Worm (Caenorhabditis elegans) whole organism, mixed stage, embryonic: ENCODE results near the gene best-24.

ENCODE experiments used
- M03D4.4 ChIP-seq: sonication (generic microtip); optimal IDR thresholded peaks from 2 replicates; lab custom pipeline; 2017; ENCODE audit warnings: mild to moderate bottlenecking, missing genetic modification characterization, missing compliant biosample characterization
- bed-3 ChIP-seq: fragments of 200-800 bp; sonication (Bioruptor generic); optimal IDR thresholded peaks from 3 replicates; lab custom pipeline; 2018; ENCODE audit warnings: mild to moderate bottlenecking, missing genetic modification characterization, moderate library complexity, missing compliant biosample characterization
- blmp-1 ChIP-seq: fragments of 150-350 bp; optimal IDR thresholded peaks from 2 replicates; lab custom pipeline; 2014; ENCODE audit warnings: missing biosample characterization, missing genetic modification characterization
- ceh-39 ChIP-seq: fragments of 150-350 bp; optimal IDR thresholded peaks from 2 replicates; lab custom pipeline; 2014; ENCODE audit warnings: missing biosample characterization, missing genetic modification characterization
- ceh-43 ChIP-seq: fragments of 200-800 bp; sonication (Bioruptor generic); optimal IDR thresholded peaks from 2 replicates; lab custom pipeline; 2018; ENCODE audit warnings: mild to moderate bottlenecking, missing genetic modification characterization, moderate library complexity, missing compliant biosample characterization
- ceh-83 ChIP-seq: fragments of 200-800 bp; sonication (Bioruptor generic); optimal IDR thresholded peaks from 2 replicates; lab custom pipeline; 2018; ENCODE audit warnings: mild to moderate bottlenecking, missing genetic modification characterization, missing compliant biosample characterization
- ces-1 ChIP-seq: fragments of 150-350 bp; optimal IDR thresholded peaks from 2 replicates; lab custom pipeline; 2014; ENCODE audit warnings: missing biosample characterization, missing genetic modification reagents, missing genetic modification characterization
- cnd-1 ChIP-seq: fragments of 200-800 bp; sonication (Bioruptor generic); optimal IDR thresholded peaks from 2 replicates; lab custom pipeline; 2018; ENCODE audit warnings: mild to moderate bottlenecking, missing genetic modification characterization, missing compliant biosample characterization
- drap-1 ChIP-seq: fragments of 200-800 bp; sonication (Bioruptor generic); optimal IDR thresholded peaks from 3 replicates; lab custom pipeline; 2018; ENCODE audit warnings: mild to moderate bottlenecking, missing genetic modification characterization, missing compliant biosample characterization
- elt-1 ChIP-seq: sonication (generic microtip); optimal IDR thresholded peaks from 2 replicates; lab custom pipeline; 2017; ENCODE audit warnings: missing genetic modification characterization, mild to moderate bottlenecking, missing compliant biosample characterization, antibody characterized with exemption, moderate library complexity, borderline replicate concordance; ENCODE audit not compliant: insufficient read depth
- elt-3 ChIP-seq: fragments of 150-350 bp; optimal IDR thresholded peaks from 2 replicates; lab custom pipeline; 2014; ENCODE audit warnings: missing biosample characterization, missing genetic modification characterization
- flh-1 ChIP-seq: fragments of 200-800 bp; sonication (Bioruptor generic); optimal IDR thresholded peaks from 2 replicates; lab custom pipeline; 2018; ENCODE audit warnings: mild to moderate bottlenecking, missing genetic modification characterization, moderate library complexity, missing compliant biosample characterization
- ham-2 ChIP-seq: fragments of 200-800 bp; sonication (Bioruptor generic); optimal IDR thresholded peaks from 2 replicates; lab custom pipeline; 2018; ENCODE audit warnings: mild to moderate bottlenecking, missing genetic modification characterization, missing compliant biosample characterization
- hlh-1 ChIP-seq: fragments of 150-350 bp; optimal IDR thresholded peaks from 2 replicates; lab custom pipeline; 2014; ENCODE audit warnings: missing biosample characterization, missing genetic modification reagents, missing genetic modification characterization
- lin-13 ChIP-seq: fragments of 150-350 bp; optimal IDR thresholded peaks from 2 replicates; lab custom pipeline; 2014; ENCODE audit warnings: missing biosample characterization, missing genetic modification characterization
- lin-32 ChIP-seq: fragments of 200-800 bp; sonication (Bioruptor generic); optimal IDR thresholded peaks from 2 replicates; lab custom pipeline; 2018; ENCODE audit warnings: mild to moderate bottlenecking, missing genetic modification characterization, missing compliant biosample characterization
- lsy-2 ChIP-seq: fragments of 150-350 bp; optimal IDR thresholded peaks from 2 replicates; lab custom pipeline; 2014; ENCODE audit warnings: missing biosample characterization, missing genetic modification characterization
- mab-5 ChIP-seq: fragments of 150-350 bp; optimal IDR thresholded peaks from 2 replicates; lab custom pipeline; 2014; ENCODE audit warnings: missing biosample characterization, missing genetic modification characterization
- mep-1 ChIP-seq: fragments of 150-350 bp; optimal IDR thresholded peaks from 2 replicates; lab custom pipeline; 2017; ENCODE audit warnings: missing biosample characterization, missing genetic modification reagents, missing genetic modification characterization, inconsistent platforms
- mls-2 ChIP-seq: sonication (generic microtip); optimal IDR thresholded peaks from 2 replicates; lab custom pipeline; 2016; ENCODE audit warnings: mild to moderate bottlenecking, missing genetic modification characterization, moderate library complexity, missing compliant biosample characterization
- nhr-12 ChIP-seq: fragments of 150-350 bp; optimal IDR thresholded peaks from 2 replicates; lab custom pipeline; 2014; ENCODE audit warnings: missing biosample characterization, missing genetic modification characterization
- nhr-2 ChIP-seq: fragments of 150-350 bp; optimal IDR thresholded peaks from 2 replicates; lab custom pipeline; 2014; ENCODE audit warnings: missing biosample characterization, missing genetic modification characterization
- nhr-237 ChIP-seq: fragments of 150-350 bp; optimal IDR thresholded peaks from 2 replicates; lab custom pipeline; 2014; ENCODE audit warnings: missing biosample characterization, missing genetic modification characterization
- nhr-28 ChIP-seq: fragments of 150-350 bp; optimal IDR thresholded peaks from 2 replicates; lab custom pipeline; 2014; ENCODE audit warnings: missing biosample characterization, missing genetic modification characterization
- nhr-76 ChIP-seq: sonication (generic microtip); optimal IDR thresholded peaks from 2 replicates; lab custom pipeline; 2017; ENCODE audit warnings: missing biosample characterization, missing genetic modification characterization
- pha-4 ChIP-seq: fragments of 150-350 bp; optimal IDR thresholded peaks from 2 replicates; lab custom pipeline; 2018; ENCODE audit warnings: missing biosample characterization, missing genetic modification reagents, missing genetic modification characterization
- sem-2 ChIP-seq: fragments of 200-800 bp; sonication (Bioruptor generic); optimal IDR thresholded peaks from 2 replicates; lab custom pipeline; 2018; ENCODE audit warnings: mild to moderate bottlenecking, missing genetic modification characterization, missing compliant biosample characterization
- snpc-4 ChIP-seq: fragments of 150-350 bp; optimal IDR thresholded peaks from 2 replicates; lab custom pipeline; 2014; ENCODE audit warnings: missing biosample characterization, missing genetic modification characterization
- sptf-1 ChIP-seq: sonication (generic microtip); optimal IDR thresholded peaks from 2 replicates; lab custom pipeline; 2017; ENCODE audit warnings: mild to moderate bottlenecking, missing genetic modification characterization, moderate library complexity, missing compliant biosample characterization
- tbx-8 ChIP-seq: fragments of 200-800 bp; sonication (Bioruptor generic); optimal IDR thresholded peaks from 2 replicates; lab custom pipeline; 2018; ENCODE audit warnings: mild to moderate bottlenecking, missing genetic modification characterization, moderate library complexity, missing compliant biosample characterization
- unc-120 ChIP-seq: sonication (generic microtip); optimal IDR thresholded peaks from 2 replicates; lab custom pipeline; 2017; ENCODE audit warnings: missing genetic modification characterization, missing compliant biosample characterization; ENCODE audit not compliant: poor library complexity, severe bottlenecking
- unc-39 ChIP-seq: fragments of 150-350 bp; optimal IDR thresholded peaks from 2 replicates; lab custom pipeline; 2014; ENCODE audit warnings: missing biosample characterization, missing genetic modification characterization
- unc-62 ChIP-seq: fragments of 150-350 bp; optimal IDR thresholded peaks from 2 replicates; lab custom pipeline; 2014; ENCODE audit warnings: missing biosample characterization, missing genetic modification reagents, missing genetic modification characterization
- zip-8 ChIP-seq: fragments of 150-350 bp; optimal IDR thresholded peaks from 2 replicates; lab custom pipeline; 2014; ENCODE audit warnings: missing biosample characterization, missing genetic modification characterization
- ztf-11 ChIP-seq: fragments of 150-350 bp; optimal IDR thresholded peaks from 2 replicates; lab custom pipeline; 2014; ENCODE audit warnings: missing biosample characterization, missing genetic modification characterization

best-24 gene

ce11 chrIII:7900733-7901132 is at the start of gene best-24:
Gene best-24 (plus strand): TSS chrIII:7901033.
- TF ChIP-seq nhr-12 (tag; lab: Kevin White, UChicago) (no peak), ceh-43 (GFP tag; lab: Kevin White, UChicago) (no peak), lin-32 (no peak), bed-3 (GFP tag; lab: Kevin White, UChicago) (no peak), ces-1 (no peak), pha-4 (no peak), elt-3 (tag; lab: Kevin White, UChicago) (no peak), mab-5 (tag; lab: Kevin White, UChicago) (no peak), mls-2 (tag; lab: Kevin White, UChicago) (no peak), mep-1 (tag; lab: Kevin White, UChicago) (no peak), flh-1 (GFP tag; lab: Kevin White, UChicago) (no peak), ham-2 (GFP tag; lab: Kevin White, UChicago) (no peak), ztf-11 (no peak), unc-39 (tag; lab: Kevin White, UChicago) (no peak), M03D4.4 (tag; lab: Kevin White, UChicago) (no peak)

ce11 chrIII:7854494-7855184 is 46.2 kb upstream of the best-24 start, which contains the start of gene rpl-35:
Gene rpl-35 (plus strand): TSS chrIII:7855134.
- TF ChIP-seq mls-2 (tag; lab: Kevin White, UChicago), result peak; percentile 91
- TF ChIP-seq nhr-237 (tag; lab: Kevin White, UChicago), result peak; percentile 99
- peak; percentile 79 for TF ChIP-seq hlh-1 (tag; lab: Kevin White, UChicago)
- TF ChIP-seq pha-4, result peak; percentile 99
- peak; percentile 78 for TF ChIP-seq nhr-12 (tag; lab: Kevin White, UChicago)
- peak; percentile 91 for TF ChIP-seq elt-3 (tag; lab: Kevin White, UChicago)
- peak; percentile 86 for TF ChIP-seq ceh-43 (GFP tag; lab: Kevin White, UChicago)
- peak; percentile 46 for TF ChIP-seq sem-2 (GFP tag; lab: Kevin White, UChicago)
- peak; percentile 70 for TF ChIP-seq elt-1 (tag; lab: Kevin White, UChicago)
- peak; percentile 72 for TF ChIP-seq unc-39 (tag; lab: Kevin White, UChicago)
- TF ChIP-seq ham-2 (GFP tag; lab: Kevin White, UChicago), result peak; percentile 78
- peak; percentile 96 for TF ChIP-seq ces-1
- TF ChIP-seq ceh-83, result peak; percentile 80
- TF ChIP-seq lsy-2 (tag; lab: Kevin White, UChicago), result peak; percentile 95
- TF ChIP-seq zip-8 (tag; lab: Kevin White, UChicago), result peak; percentile 2
- TF ChIP-seq nhr-76 (tag; lab: Kevin White, UChicago), result peak; percentile 59
- TF ChIP-seq bed-3 (GFP tag; lab: Kevin White, UChicago), result peak; percentile 76
- TF ChIP-seq lin-32, result peak; percentile 58
- peak; percentile 66 for TF ChIP-seq mab-5 (tag; lab: Kevin White, UChicago)
- peak; percentile 95 for TF ChIP-seq drap-1 (GFP tag; lab: Kevin White, UChicago)
- peak; percentile 97 for TF ChIP-seq sptf-1 (tag; lab: Kevin White, UChicago)
- peak; percentile 97 for TF ChIP-seq ceh-39 (tag; lab: Kevin White, UChicago)
- TF ChIP-seq nhr-28 (tag; lab: Kevin White, UChicago), result peak; percentile 85
- TF ChIP-seq ztf-11, result peak; percentile 92
- TF ChIP-seq blmp-1 (tag; lab: Kevin White, UChicago), result peak; percentile 84
- TF ChIP-seq mep-1 (tag; lab: Kevin White, UChicago), result peak; percentile 100
- peak; percentile 91 for TF ChIP-seq cnd-1 (tag; lab: Kevin White, UChicago)
- TF ChIP-seq unc-120 (tag; lab: Kevin White, UChicago), result peak; percentile 95
- TF ChIP-seq flh-1 (GFP tag; lab: Kevin White, UChicago), result peak; percentile 44
- peak; percentile 92 for TF ChIP-seq M03D4.4 (tag; lab: Kevin White, UChicago)
- TF ChIP-seq lin-13 (tag; lab: Kevin White, UChicago), result peak; percentile 100
- peak; percentile 91 for TF ChIP-seq unc-62 (GFP tag; lab: Kevin White, UChicago)
- no peak for TF ChIP-seq snpc-4 (tag; lab: Kevin White, UChicago)
- peak; percentile 85 for TF ChIP-seq tbx-8
- TF ChIP-seq nhr-2 (tag; lab: Kevin White, UChicago), result peak; percentile 50

- TF ChIP-seq mab-5 (tag; lab: Kevin White, UChicago), result no peak
- TF ChIP-seq ztf-11, result no peak
- TF ChIP-seq unc-120 (tag; lab: Kevin White, UChicago), result no peak
- no peak for TF ChIP-seq bed-3 (GFP tag; lab: Kevin White, UChicago)
- no peak for TF ChIP-seq cnd-1 (tag; lab: Kevin White, UChicago)
- no peak for TF ChIP-seq elt-1 (tag; lab: Kevin White, UChicago)
- no peak for TF ChIP-seq lsy-2 (tag; lab: Kevin White, UChicago)
- TF ChIP-seq snpc-4 (tag; lab: Kevin White, UChicago), result no peak
- TF ChIP-seq M03D4.4 (tag; lab: Kevin White, UChicago), result no peak
- no peak for TF ChIP-seq sem-2 (GFP tag; lab: Kevin White, UChicago)
- no peak for TF ChIP-seq blmp-1 (tag; lab: Kevin White, UChicago)
- no peak for TF ChIP-seq flh-1 (GFP tag; lab: Kevin White, UChicago)
- no peak for TF ChIP-seq ces-1
- no peak for TF ChIP-seq drap-1 (GFP tag; lab: Kevin White, UChicago)
- TF ChIP-seq ceh-39 (tag; lab: Kevin White, UChicago), result no peak
Observed at ce11 chrIII:7855468-7855867, 45.4 kb upstream of the best-24 start.
